Fruit fly (Drosophila melanogaster): ENCODE data around the gene CG34278.

CG34278 gene

dm6 chr3R:17120165-17120564 lies at the start of gene CG34278:
Gene CG34278 (plus strand): TSS chr3R:17120465.
- no peak for TF ChIP-seq Hnf4 (GFP tag; optimal IDR thresholded peaks at IDR 0.05)
- no peak for TF ChIP-seq lola (GFP tag; optimal IDR thresholded peaks at IDR 0.05)
- TF ChIP-seq GATAd (GFP tag; optimal IDR thresholded peaks at IDR 0.05) = no peak
- TF ChIP-seq psq (GFP tag; optimal IDR thresholded peaks at IDR 0.05) = no peak
- no peak for TF ChIP-seq Jra (GFP tag; optimal IDR thresholded peaks at IDR 0.05)
- TF ChIP-seq usp (GFP tag; optimal IDR thresholded peaks at IDR 0.05) = no peak
- TF ChIP-seq Vsx2 (GFP tag; optimal IDR thresholded peaks at IDR 0.05; ENCODE audit: partially characterized antibody) = no peak
- no peak for TF ChIP-seq N (GFP tag; optimal IDR thresholded peaks at IDR 0.05)
- TF ChIP-seq woc (GFP tag; optimal IDR thresholded peaks at IDR 0.05) = no peak
- TF ChIP-seq br (GFP tag; optimal IDR thresholded peaks at IDR 0.05) = no peak
- no peak for TF ChIP-seq tai (GFP tag; optimal IDR thresholded peaks at IDR 0.05)
- no peak for TF ChIP-seq Dfd (GFP tag; optimal IDR thresholded peaks at IDR 0.05)
- no peak for TF ChIP-seq h (GFP tag; optimal IDR thresholded peaks at IDR 0.05)
- no peak for TF ChIP-seq rgr (GFP tag; optimal IDR thresholded peaks at IDR 0.05)
- TF ChIP-seq Abd-B (GFP tag; optimal IDR thresholded peaks at IDR 0.05) = no peak
- no peak for TF ChIP-seq CG9705 (GFP tag; optimal IDR thresholded peaks at IDR 0.05)
- no peak for TF ChIP-seq OdsH (GFP tag; optimal IDR thresholded peaks at IDR 0.05)
- TF ChIP-seq ey (GFP tag; optimal IDR thresholded peaks at IDR 0.05) = no peak
- TF ChIP-seq CrebA (GFP tag; optimal IDR thresholded peaks at IDR 0.05; ENCODE audit: borderline replicate concordance) = no peak
- no peak for TF ChIP-seq foxo (GFP tag; optimal IDR thresholded peaks at IDR 0.05)

dm6 chr3R:17072526-17073114 lies 47.6 kb upstream of the CG34278 start, which contains the start of the genes Ns1 and mRpS11:
Gene Ns1 (minus strand): TSS chr3R:17072675.
Gene mRpS11 (plus strand): TSS chr3R:17072732.
- TF ChIP-seq HLH106 (tag; optimal IDR thresholded peaks at IDR 0.05) (peak; percentile 29), fru (GFP tag; optimal IDR thresholded peaks at IDR 0.05) (peak; percentile 38), dl (GFP tag; optimal IDR thresholded peaks at IDR 0.05; ENCODE audit: insufficient read depth in 1 of 2, partially characterized antibody in 2 of 2) (no peak), Mio (GFP tag; optimal IDR thresholded peaks at IDR 0.05) (no peak), h (GFP tag; optimal IDR thresholded peaks at IDR 0.05) (peak; percentile 49), foxo (GFP tag; optimal IDR thresholded peaks at IDR 0.05) (peak in 1 of 2 experiments; percentile 60), Rel (GFP tag; optimal IDR thresholded peaks at IDR 0.05) (no peak), Rel (tag; optimal IDR thresholded peaks at IDR 0.05) (peak; percentile 47), ey (GFP tag; optimal IDR thresholded peaks at IDR 0.05) (peak; percentile 8), rgr (GFP tag; optimal IDR thresholded peaks at IDR 0.05) (peak; percentile 71), CrebA (GFP tag; optimal IDR thresholded peaks at IDR 0.05; ENCODE audit: borderline replicate concordance) (no peak), Hnf4 (GFP tag; optimal IDR thresholded peaks at IDR 0.05) (peak; percentile 64), psq (GFP tag; optimal IDR thresholded peaks at IDR 0.05) (no peak), brk (GFP tag; optimal IDR thresholded peaks at IDR 0.05) (no peak), usp (GFP tag; optimal IDR thresholded peaks at IDR 0.05) (no peak), sv (GFP tag; optimal IDR thresholded peaks at IDR 0.05) (peak; percentile 24), Hr78 (GFP tag; optimal IDR thresholded peaks at IDR 0.05) (no peak), Myc (optimal IDR thresholded peaks at IDR 0.05) (peak; percentile 57), Dif (GFP tag; optimal IDR thresholded peaks at IDR 0.05; ENCODE audit: partially characterized antibody) (no peak), tai (GFP tag; optimal IDR thresholded peaks at IDR 0.05) (no peak), GATAd (GFP tag; optimal IDR thresholded peaks at IDR 0.05) (no peak), Sp1 (GFP tag; optimal IDR thresholded peaks at IDR 0.05) (peak; percentile 13), CG9705 (GFP tag; optimal IDR thresholded peaks at IDR 0.05) (no peak), Hr83 (GFP tag; optimal IDR thresholded peaks at IDR 0.05; ENCODE audit: poor library complexity, severe bottlenecking) (peak; percentile 5)

dm6 chr3R:17077968-17078417 lies 42.3 kb upstream of the CG34278 start:
- TF ChIP-seq br (GFP tag; optimal IDR thresholded peaks at IDR 0.05) (no peak), N (GFP tag; optimal IDR thresholded peaks at IDR 0.05) (no peak), jim (GFP tag; optimal IDR thresholded peaks at IDR 0.05) (no peak), ey (GFP tag; optimal IDR thresholded peaks at IDR 0.05) (no peak), dmrt93B (GFP tag; optimal IDR thresholded peaks at IDR 0.05) (no peak), fru (GFP tag; optimal IDR thresholded peaks at IDR 0.05) (no peak), pan (optimal IDR thresholded peaks at IDR 0.05) (no peak), CrebA (GFP tag; optimal IDR thresholded peaks at IDR 0.05; ENCODE audit: borderline replicate concordance) (no peak), sage (GFP tag; optimal IDR thresholded peaks at IDR 0.05) (no peak), Rel (GFP tag; optimal IDR thresholded peaks at IDR 0.05) (no peak), Rel (tag; optimal IDR thresholded peaks at IDR 0.05) (peak; percentile 82), dl (GFP tag; optimal IDR thresholded peaks at IDR 0.05; ENCODE audit: insufficient read depth in 1 of 2, partially characterized antibody in 2 of 2) (no peak), sv (GFP tag; optimal IDR thresholded peaks at IDR 0.05) (no peak), lola (GFP tag; optimal IDR thresholded peaks at IDR 0.05) (no peak), foxo (GFP tag; optimal IDR thresholded peaks at IDR 0.05) (no peak), rgr (GFP tag; optimal IDR thresholded peaks at IDR 0.05) (no peak), OdsH (GFP tag; optimal IDR thresholded peaks at IDR 0.05) (no peak), Myc (optimal IDR thresholded peaks at IDR 0.05) (no peak), h (GFP tag; optimal IDR thresholded peaks at IDR 0.05) (peak; percentile 44), Dif (GFP tag; optimal IDR thresholded peaks at IDR 0.05; ENCODE audit: partially characterized antibody) (no peak), psq (GFP tag; optimal IDR thresholded peaks at IDR 0.05) (no peak), GATAd (GFP tag; optimal IDR thresholded peaks at IDR 0.05) (no peak), Dfd (GFP tag; optimal IDR thresholded peaks at IDR 0.05) (no peak), brk (GFP tag; optimal IDR thresholded peaks at IDR 0.05) (no peak), dsf (GFP tag; optimal IDR thresholded peaks at IDR 0.05; ENCODE audit: borderline replicate concordance) (no peak), Vsx2 (GFP tag; optimal IDR thresholded peaks at IDR 0.05; ENCODE audit: partially characterized antibody) (no peak), Hr83 (GFP tag; optimal IDR thresholded peaks at IDR 0.05; ENCODE audit: poor library complexity, severe bottlenecking) (peak; percentile 48), Abd-B (GFP tag; optimal IDR thresholded peaks at IDR 0.05) (no peak), Hnf4 (GFP tag; optimal IDR thresholded peaks at IDR 0.05) (peak; percentile 2), Sp1 (GFP tag; optimal IDR thresholded peaks at IDR 0.05) (peak; percentile 14), woc (GFP tag; optimal IDR thresholded peaks at IDR 0.05) (no peak), Hr78 (GFP tag; optimal IDR thresholded peaks at IDR 0.05) (no peak), usp (GFP tag; optimal IDR thresholded peaks at IDR 0.05) (no peak), CG32264 (GFP tag; optimal IDR thresholded peaks at IDR 0.05) (no peak)
